Worm (Caenorhabditis elegans) whole organism, L1 larva: ENCODE data around the gene F10E9.7.

ENCODE experiments used
- aly-2 ChIP-seq: fragments of 150-350 bp; optimal IDR thresholded peaks from 2 replicates; lab custom pipeline; 2014; ENCODE audit warnings: missing biosample characterization, missing genetic modification characterization
- ceh-82 ChIP-seq, 3 experiments: fragments of 150-350 bp in 1 of 3; sonication (generic microtip) in 2 of 3; optimal IDR thresholded peaks; 2 replicates each; lab custom pipeline; 2014 to 2017; ENCODE audit warnings: missing biosample characterization in 3 of 3, missing genetic modification characterization in 3 of 3
- unc-30 ChIP-seq: sonication (generic microtip); optimal IDR thresholded peaks from 2 replicates; lab custom pipeline; 2017; ENCODE audit warnings: missing biosample characterization, missing genetic modification characterization

DNA sequence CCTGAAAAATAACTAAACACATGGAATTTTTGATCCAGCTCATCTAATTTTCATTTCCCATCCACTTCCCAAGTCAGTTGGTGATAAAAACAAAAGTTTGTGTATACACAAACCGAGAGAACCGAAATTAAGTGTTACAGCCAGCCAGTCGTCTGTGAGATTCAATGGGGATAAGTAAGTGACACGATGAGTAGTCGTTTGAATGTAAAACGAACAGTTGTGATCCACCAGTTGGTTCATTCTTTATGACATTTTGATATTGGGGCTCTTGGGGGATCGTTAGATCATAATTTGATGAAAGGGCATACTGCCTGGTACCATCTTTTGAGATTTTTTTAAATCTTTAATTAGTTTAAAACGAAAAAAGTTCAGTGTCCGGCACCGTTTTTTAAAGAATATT, 20.4 kb downstream of the F10E9.7 start:
- no peak for TF ChIP-seq aly-2 (tag; lab: Kevin White, UChicago)
- no peak for TF ChIP-seq ceh-82 (tag; optimal IDR thresholded peaks at IDR 0.05; lab: Kevin White, UChicago)
- no peak for TF ChIP-seq unc-30
